Worm (Caenorhabditis elegans) whole organism, L1 larva: ENCODE results near the gene F20C5.7.

Experiments used
- aly-2 ChIP-seq: fragments of 150-350 bp; optimal IDR thresholded peaks from 2 replicates; lab custom pipeline; 2014; ENCODE audit warnings: missing biosample characterization, missing genetic modification characterization
- efl-1 ChIP-seq, 4 experiments: fragments of 150-350 bp; optimal IDR thresholded peaks in 3 of 4; peaks in 1 of 4; 1 replicate in 1 of 4; 2 replicates in 3 of 4; lab custom pipeline; 2014; ENCODE audit warnings: missing biosample characterization in 2 of 4, missing genetic modification characterization in 2 of 4, missing genetic modification reagents in 2 of 4
- egl-13 ChIP-seq: sonication (generic microtip); optimal IDR thresholded peaks from 2 replicates; lab custom pipeline; 2016; ENCODE audit warnings: missing genotype, missing genetic modification reagents, missing genetic modification characterization, missing compliant biosample characterization
- egl-27 ChIP-seq, 2 experiments: fragments of 150-350 bp in 1 of 2; sonication (generic microtip); optimal IDR thresholded peaks; 3 replicates each; lab custom pipeline; 2017 to 2018; ENCODE audit warnings: missing biosample characterization in 2 of 2, missing genetic modification characterization in 2 of 2, missing genetic modification reagents in 2 of 2
- elt-2 ChIP-seq: sonication (generic microtip); optimal IDR thresholded peaks from 2 replicates; lab custom pipeline; 2016; ENCODE audit warnings: missing genetic modification characterization, mild to moderate bottlenecking, inconsistent platforms, missing compliant biosample characterization, missing genetic modification reagents
- fkh-10 ChIP-seq: sonication (generic microtip); optimal IDR thresholded peaks from 2 replicates; lab custom pipeline; 2017; ENCODE audit warnings: missing biosample characterization, missing genetic modification reagents, missing genetic modification characterization
- lin-15B ChIP-seq: fragments of 150-350 bp; sonication (generic microtip); optimal IDR thresholded peaks from 3 replicates; lab custom pipeline; 2014; ENCODE audit warnings: missing biosample characterization, missing genetic modification characterization
- nhr-11 ChIP-seq: fragments of 150-350 bp; optimal IDR thresholded peaks from 2 replicates; lab custom pipeline; 2014; ENCODE audit warnings: missing biosample characterization, missing genetic modification characterization
- nhr-12 ChIP-seq: sonication (generic microtip); optimal IDR thresholded peaks from 2 replicates; lab custom pipeline; 2017; ENCODE audit warnings: missing biosample characterization, missing genetic modification characterization
- nhr-28 ChIP-seq: fragments of 150-350 bp; optimal IDR thresholded peaks from 2 replicates; lab custom pipeline; 2014; ENCODE audit warnings: missing biosample characterization, missing genetic modification characterization
- pax-3 ChIP-seq: fragments of 200-800 bp; sonication (Bioruptor generic); optimal IDR thresholded peaks from 2 replicates; lab custom pipeline; 2018; ENCODE audit warnings: mild to moderate bottlenecking, missing genetic modification characterization, moderate library complexity, missing compliant biosample characterization
- snpc-4 ChIP-seq: fragments of 150-350 bp; optimal IDR thresholded peaks from 2 replicates; lab custom pipeline; 2014; ENCODE audit warnings: missing biosample characterization, missing genetic modification characterization
- unc-130 ChIP-seq: fragments of 150-350 bp; optimal IDR thresholded peaks from 2 replicates; lab custom pipeline; 2017; ENCODE audit warnings: missing biosample characterization, missing genetic modification characterization, inconsistent platforms
- unc-62 ChIP-seq: fragments of 150-350 bp; optimal IDR thresholded peaks from 2 replicates; lab custom pipeline; 2014; ENCODE audit warnings: missing biosample characterization, missing genetic modification reagents, missing genetic modification characterization

ce11 chrIV:8728122-8728521, 17.4 kb downstream of the F20C5.7 start, which contains the start of gene otub-3:
- TF ChIP-seq elt-2 (tag; lab: Kevin White, UChicago) (no peak), lin-15B (tag; lab: Kevin White, UChicago) (no peak), efl-1 (optimal IDR thresholded peaks at IDR 0.05; lab: Kevin White, UChicago) (no peak), efl-1 (GFP tag; optimal IDR thresholded peaks at IDR 0.05 in 1 of 2; lab: Kevin White, UChicago) (no peak), fkh-10 (GFP tag; lab: Kevin White, UChicago) (no peak), aly-2 (no peak), snpc-4 (tag; lab: Kevin White, UChicago) (no peak), nhr-11 (no peak), egl-13 (tag; lab: Kevin White, UChicago) (no peak), unc-130 (tag; lab: Kevin White, UChicago) (no peak), unc-62 (GFP tag; lab: Kevin White, UChicago) (no peak), pax-3 (tag; lab: Kevin White, UChicago) (no peak), nhr-28 (tag; lab: Kevin White, UChicago) (no peak), nhr-12 (tag; lab: Kevin White, UChicago) (no peak), egl-27 (tag; optimal IDR thresholded peaks at IDR 0.05; lab: Kevin White, UChicago) (no peak)
